Fruit fly (Drosophila melanogaster) whole organism, embryonic: ENCODE measurements around the gene CG43638.

Experiments used
- CG10431 ChIP-seq: fragments of 200-800 bp; sonication (Bioruptor generic); optimal IDR thresholded peaks from 3 replicates; lab custom pipeline; 2018; ENCODE audit warnings: missing biosample characterization, mild to moderate bottlenecking, missing genetic modification characterization
- CG10959 ChIP-seq: fragments of 200-800 bp; sonication (Bioruptor generic); IDR thresholded peaks from 2 replicates; pipeline ENCODE4 v1.3.6; 2022; ENCODE audit warnings: missing biosample characterization, missing genetic modification characterization
- CG11398 ChIP-seq: fragments of 200-800 bp; sonication (Bioruptor generic); optimal IDR thresholded peaks from 2 replicates; lab custom pipeline; 2016; ENCODE audit warnings: missing biosample characterization, missing genetic modification characterization
- CG12744 ChIP-seq: fragments of 200-800 bp; sonication (Bioruptor generic); optimal IDR thresholded peaks from 2 replicates; lab custom pipeline; 2016; ENCODE audit warnings: missing biosample characterization, missing genetic modification characterization
- CG13296 ChIP-seq: fragments of 200-800 bp; sonication (Bioruptor generic); optimal IDR thresholded peaks from 3 replicates; lab custom pipeline; 2018; ENCODE audit warnings: missing biosample characterization, mild to moderate bottlenecking, missing genetic modification characterization
- CG13624 ChIP-seq: fragments of 200-800 bp; sonication (Bioruptor generic); optimal IDR thresholded peaks from 2 replicates; lab custom pipeline; 2016; ENCODE audit warnings: missing biosample characterization, missing genetic modification characterization
- CG14050 ChIP-seq: fragments of 200-800 bp; sonication (Bioruptor generic); IDR thresholded peaks from 3 replicates; pipeline ENCODE4 v1.3.6; 2022; ENCODE audit warnings: missing biosample characterization, missing genetic modification characterization
- CG15269 ChIP-seq: fragments of 200-800 bp; sonication (Bioruptor generic); optimal IDR thresholded peaks from 2 replicates; lab custom pipeline; 2018; ENCODE audit warnings: missing biosample characterization, mild to moderate bottlenecking, missing genetic modification characterization, moderate library complexity
- CG1529 ChIP-seq: fragments of 200-800 bp; sonication (Bioruptor generic); optimal IDR thresholded peaks from 3 replicates; lab custom pipeline; 2018; ENCODE audit warnings: missing biosample characterization, missing genetic modification characterization
- CG1603 ChIP-seq: fragments of 200-800 bp; sonication (Bioruptor generic); optimal IDR thresholded peaks from 2 replicates; lab custom pipeline; 2019; ENCODE audit warnings: missing biosample characterization, mild to moderate bottlenecking, missing genetic modification characterization, moderate library complexity
- CG16863 ChIP-seq: fragments of 200-800 bp; sonication (Bioruptor generic); optimal IDR thresholded peaks from 3 replicates; lab custom pipeline; 2016; ENCODE audit warnings: missing biosample characterization, missing genetic modification characterization
- CG17359 ChIP-seq: fragments of 200-800 bp; sonication (Bioruptor generic); optimal IDR thresholded peaks from 3 replicates; lab custom pipeline; 2018; ENCODE audit warnings: missing biosample characterization, mild to moderate bottlenecking, missing genetic modification characterization, moderate library complexity
- CG17829 ChIP-seq: fragments of 200-800 bp; optimal IDR thresholded peaks from 2 replicates; lab custom pipeline; 2019; ENCODE audit warnings: missing biosample characterization, mild to moderate bottlenecking, missing genetic modification characterization, moderate library complexity
- CG2199 ChIP-seq: fragments of 200-800 bp; sonication (Bioruptor generic); IDR thresholded peaks from 3 replicates; pipeline ENCODE4 v1.3.6; 2022; ENCODE audit warnings: missing biosample characterization, missing genetic modification characterization
- CG2875 ChIP-seq: fragments of 200-800 bp; sonication (Bioruptor generic); optimal IDR thresholded peaks from 2 replicates; lab custom pipeline; 2017; ENCODE audit warnings: missing biosample characterization, mild to moderate bottlenecking, missing genetic modification characterization, missing genetic modification reagents
- CG6689 ChIP-seq: fragments of 200-800 bp; sonication (Bioruptor generic); IDR thresholded peaks from 2 replicates; pipeline ENCODE4 v1.3.6; 2022; ENCODE audit warnings: missing biosample characterization, missing genetic modification characterization
- CG7556 ChIP-seq: fragments of 200-800 bp; sonication (Bioruptor generic); optimal IDR thresholded peaks from 2 replicates; lab custom pipeline; 2017; ENCODE audit warnings: missing biosample characterization, mild to moderate bottlenecking, missing genetic modification characterization
- CG7745 ChIP-seq: fragments of 200-800 bp; sonication (Bioruptor generic); optimal IDR thresholded peaks from 2 replicates; lab custom pipeline; 2018; ENCODE audit warnings: missing biosample characterization, mild to moderate bottlenecking, missing genetic modification characterization, moderate library complexity
- CG7987 ChIP-seq: fragments of 200-800 bp; sonication (Bioruptor generic); optimal IDR thresholded peaks from 2 replicates; lab custom pipeline; 2018; ENCODE audit warnings: missing biosample characterization, mild to moderate bottlenecking, missing genetic modification characterization, moderate library complexity
- CG8765 ChIP-seq: fragments of 200-800 bp; sonication (Bioruptor generic); IDR thresholded peaks from 2 replicates; pipeline ENCODE4 v1.3.6; 2022; ENCODE audit warnings: missing biosample characterization, missing genetic modification characterization
- Chrac-16 ChIP-seq: fragments of 200-800 bp; sonication (Bioruptor generic); optimal IDR thresholded peaks from 3 replicates; lab custom pipeline; 2016; ENCODE audit warnings: missing biosample characterization, missing genetic modification characterization
- CrebB ChIP-seq: fragments of 200-800 bp; sonication (Bioruptor generic); optimal IDR thresholded peaks from 3 replicates; lab custom pipeline; 2018; ENCODE audit warnings: missing biosample characterization, mild to moderate bottlenecking, missing genetic modification characterization
- Dip3 ChIP-seq: fragments of 200-800 bp; sonication (Bioruptor generic); optimal IDR thresholded peaks from 3 replicates; lab custom pipeline; 2016; ENCODE audit warnings: missing biosample characterization, missing genetic modification characterization
- Gug ChIP-seq: fragments of 200-800 bp; sonication (Bioruptor generic); IDR thresholded peaks from 4 replicates; pipeline ENCODE4 v1.3.6; 2022; ENCODE audit warnings: missing biosample characterization, missing genetic modification characterization
- Hand ChIP-seq: fragments of 200-800 bp; sonication (Bioruptor generic); optimal IDR thresholded peaks from 2 replicates; lab custom pipeline; 2017; ENCODE audit warnings: mild to moderate bottlenecking, missing biosample characterization, missing genetic modification reagents, missing genetic modification characterization
- Kr ChIP-seq: fragments of 200-800 bp; sonication (Bioruptor generic); optimal IDR thresholded peaks from 2 replicates; lab custom pipeline; 2017; ENCODE audit warnings: missing biosample characterization, mild to moderate bottlenecking, missing genetic modification characterization
- MBD-R2 ChIP-seq: fragments of 200-800 bp; sonication (Bioruptor generic); IDR thresholded peaks from 2 replicates; pipeline ENCODE4 v1.3.6; 2022; ENCODE audit warnings: missing biosample characterization, missing genetic modification characterization
- Mes4 ChIP-seq: fragments of 200-800 bp; sonication (Bioruptor generic); optimal IDR thresholded peaks from 2 replicates; lab custom pipeline; 2016; ENCODE audit warnings: missing biosample characterization, missing genetic modification characterization
- Pdp1 ChIP-seq, 2 experiments: fragments of 200-800 bp; sonication (Bioruptor generic); optimal IDR thresholded peaks; 3 replicates each; lab custom pipeline; 2016; ENCODE audit warnings: missing biosample characterization in 2 of 2, missing genetic modification characterization in 2 of 2, mild to moderate bottlenecking in 1 of 2, moderate library complexity in 1 of 2
- Ptx1 ChIP-seq: fragments of 200-800 bp; sonication (Bioruptor generic); IDR thresholded peaks from 2 replicates; pipeline ENCODE4 v1.3.6; 2022; ENCODE audit warnings: missing biosample characterization, missing genetic modification characterization
- Rx ChIP-seq: fragments of 200-800 bp; sonication (Bioruptor generic); IDR thresholded peaks from 2 replicates; pipeline ENCODE4 v1.3.6; 2022; ENCODE audit warnings: missing biosample characterization, missing genetic modification characterization
- Sin3A ChIP-seq: fragments of >200 bp; optimal IDR thresholded peaks from 2 replicates; lab custom pipeline; 2018
- Taf1 ChIP-seq: fragments of 200-800 bp; sonication (Bioruptor generic); IDR thresholded peaks from 2 replicates; pipeline ENCODE4 v1.3.6; 2022; ENCODE audit warnings: missing biosample characterization, missing genetic modification characterization
- ap ChIP-seq: fragments of 200-800 bp; sonication (Bioruptor generic); IDR thresholded peaks from 2 replicates; pipeline ENCODE4 v1.3.6; 2022; ENCODE audit warnings: missing biosample characterization, missing genetic modification characterization
- ato ChIP-seq: fragments of 200-800 bp; sonication (Bioruptor generic); IDR thresholded peaks from 2 replicates; pipeline ENCODE4 v1.3.6; 2022; ENCODE audit warnings: missing biosample characterization, missing genetic modification characterization; ENCODE audit not compliant: partially characterized antibody
- cas ChIP-seq: fragments of 200-800 bp; sonication (Bioruptor generic); IDR thresholded peaks from 2 replicates; pipeline ENCODE4 v1.3.6; 2022; ENCODE audit warnings: missing biosample characterization, missing genetic modification characterization
- ci ChIP-seq: fragments of 200-800 bp; sonication (Bioruptor generic); IDR thresholded peaks from 3 replicates; pipeline ENCODE4 v1.3.6; 2022; ENCODE audit warnings: missing biosample characterization, missing genetic modification characterization
- dpn ChIP-seq, 2 experiments: fragments of 200-800 bp; sonication (Bioruptor generic); optimal IDR thresholded peaks; 3 replicates each; lab custom pipeline; 2016; ENCODE audit warnings: missing biosample characterization in 2 of 2, missing genetic modification characterization in 2 of 2
- kay ChIP-seq: fragments of 200-800 bp; sonication (Bioruptor generic); optimal IDR thresholded peaks from 2 replicates; lab custom pipeline; 2016; ENCODE audit warnings: missing biosample characterization, missing genetic modification characterization
- lbe ChIP-seq: fragments of 200-800 bp; sonication (Bioruptor generic); optimal IDR thresholded peaks from 2 replicates; lab custom pipeline; 2016; ENCODE audit warnings: missing biosample characterization, mild to moderate bottlenecking, missing genetic modification characterization
- lov ChIP-seq, 2 experiments: fragments of 200-800 bp in 1 of 2; fragments of >200 bp in 1 of 2; sonication (Bioruptor generic) in 1 of 2; IDR thresholded peaks in 1 of 2; optimal IDR thresholded peaks in 1 of 2; 2 replicates in 1 of 2; 3 replicates in 1 of 2; pipeline versions ENCODE4 v1.3.6 to Lab custom; 2017 to 2022; ENCODE audit warnings: missing biosample characterization in 1 of 2, missing genetic modification characterization in 1 of 2
- nerfin-1 ChIP-seq: fragments of 200-800 bp; sonication (Bioruptor generic); optimal IDR thresholded peaks from 3 replicates; lab custom pipeline; 2019; ENCODE audit warnings: missing biosample characterization, mild to moderate bottlenecking, missing genetic modification characterization, moderate library complexity
- org-1 ChIP-seq: fragments of 200-800 bp; sonication (Bioruptor generic); optimal IDR thresholded peaks from 2 replicates; lab custom pipeline; 2017; ENCODE audit warnings: missing biosample characterization, missing genetic modification characterization
- scrt ChIP-seq: fragments of 200-800 bp; sonication (Bioruptor generic); optimal IDR thresholded peaks from 2 replicates; lab custom pipeline; 2018; ENCODE audit warnings: missing biosample characterization, mild to moderate bottlenecking, missing genetic modification characterization, moderate library complexity
- slou ChIP-seq: fragments of 200-800 bp; sonication (Bioruptor generic); optimal IDR thresholded peaks from 3 replicates; lab custom pipeline; 2016; ENCODE audit warnings: missing biosample characterization, missing genetic modification characterization
- sob ChIP-seq: fragments of 200-800 bp; sonication (Bioruptor generic); IDR thresholded peaks from 2 replicates; pipeline ENCODE4 v1.3.6; 2022; ENCODE audit warnings: missing biosample characterization, missing genetic modification characterization
- sqz ChIP-seq: fragments of 200-800 bp; sonication (Bioruptor generic); optimal IDR thresholded peaks from 3 replicates; lab custom pipeline; 2018; ENCODE audit warnings: missing biosample characterization, mild to moderate bottlenecking, missing genetic modification characterization
- ssp ChIP-seq: fragments of 200-800 bp; sonication (Bioruptor generic); IDR thresholded peaks from 2 replicates; pipeline ENCODE4 v1.3.6; 2022; ENCODE audit warnings: missing biosample characterization, missing genetic modification characterization
- trem ChIP-seq: fragments of 200-800 bp; optimal IDR thresholded peaks from 3 replicates; lab custom pipeline; 2019; ENCODE audit warnings: missing biosample characterization, mild to moderate bottlenecking, missing genetic modification characterization, moderate library complexity
- twi ChIP-seq: fragments of 200-800 bp; optimal IDR thresholded peaks from 2 replicates; lab custom pipeline; 2019; ENCODE audit warnings: missing biosample characterization, mild to moderate bottlenecking, missing genetic modification characterization, moderate library complexity
- wek ChIP-seq: fragments of 200-800 bp; sonication (Bioruptor generic); optimal IDR thresholded peaks from 3 replicates; lab custom pipeline; 2018; ENCODE audit warnings: missing biosample characterization, mild to moderate bottlenecking, missing genetic modification characterization, moderate library complexity

Gene CG43638

DNA sequence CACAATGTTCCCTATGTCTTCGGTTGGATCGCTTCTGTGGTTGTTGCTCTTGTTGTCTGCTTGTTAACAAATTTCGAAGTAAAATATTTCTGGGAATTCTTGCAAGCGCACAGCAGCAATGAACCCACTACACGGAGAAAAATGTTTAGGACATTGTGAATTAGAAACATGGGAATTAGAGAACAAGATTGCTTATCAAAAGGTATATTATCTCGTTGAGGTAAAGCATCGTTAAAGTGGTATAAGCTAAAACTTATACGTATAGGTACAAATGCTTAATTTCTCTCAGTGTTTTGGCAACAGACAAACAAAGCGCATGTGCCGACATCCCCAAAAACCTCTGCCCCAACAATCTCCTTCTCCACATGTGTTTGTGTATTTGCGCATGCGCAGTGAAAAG is 9.3 kb downstream of the CG43638 start (continued):
- no peak for TF ChIP-seq Dip3 (GFP tag; lab: Kevin White, UChicago)
- peak in 1 of 2 experiments; percentile 26 for TF ChIP-seq Pdp1 (GFP tag; optimal IDR thresholded peaks at IDR 0.05; lab: Kevin White, UChicago)
- TF ChIP-seq CG15269 (tag; lab: Kevin White, UChicago) = peak; percentile 35
- peak in 1 of 2 experiments; percentile 35 for TF ChIP-seq dpn (GFP tag; optimal IDR thresholded peaks at IDR 0.05; lab: Kevin White, UChicago)
- 0 out of 2 replicates have a peak, but pooled peaks have one; percentile 6 for TF ChIP-seq ssp (GFP tag; lab: Robert Waterston, UW)
- TF ChIP-seq Taf1 = no peak
- peak; percentile 51 for TF ChIP-seq CG17359 (tag; lab: Kevin White, UChicago)
- no peak for TF ChIP-seq CrebB (tag; lab: Kevin White, UChicago)
- TF ChIP-seq sob (GFP tag; lab: Robert Waterston, UW) = no peak
- no peak for TF ChIP-seq CG14050
- peak; percentile 32 for TF ChIP-seq kay (GFP tag; lab: Kevin White, UChicago)
- no peak for TF ChIP-seq CG7987 (GFP tag; lab: Kevin White, UChicago)
- peak; percentile 13 for TF ChIP-seq Chrac-16 (GFP tag; lab: Kevin White, UChicago)
- no peak for TF ChIP-seq CG12744 (GFP tag; lab: Kevin White, UChicago)
- TF ChIP-seq lov (optimal IDR thresholded peaks at IDR 0.05; lab: Kevin White, UChicago) = no peak
- TF ChIP-seq lov (GFP tag; IDR thresholded peaks at IDR 0.05; lab: Robert Waterston, UW) = 0 out of 3 replicates have a peak, but pooled peaks have one; percentile 17
- no peak for TF ChIP-seq Hand (GFP tag; lab: Kevin White, UChicago)
- peak; percentile 44 for TF ChIP-seq CG2875
- TF ChIP-seq org-1 (GFP tag; lab: Kevin White, UChicago) = peak; percentile 38
- peak; percentile 69 for TF ChIP-seq CG10959 (GFP tag; lab: Robert Waterston, UW)
- peak; percentile 90 for TF ChIP-seq lbe
- TF ChIP-seq Ptx1 (GFP tag; lab: Robert Waterston, UW) = peak; percentile 52
- peak; percentile 40; the same call in 1 of the 2 replicates for TF ChIP-seq CG6689 (GFP tag; lab: Robert Waterston, UW)
- peak; percentile 34; the same call in 1 of the 2 replicates for TF ChIP-seq Rx
- peak; percentile 30 for TF ChIP-seq CG17829 (tag; lab: Kevin White, UChicago)
- TF ChIP-seq trem (tag; lab: Kevin White, UChicago) = peak; percentile 26
- no peak for TF ChIP-seq Sin3A (lab: Kevin White, UChicago)
- TF ChIP-seq ci (GFP tag; lab: Robert Waterston, UW) = peak; percentile 70
- no peak for TF ChIP-seq slou
- TF ChIP-seq sqz (GFP tag; lab: Kevin White, UChicago) = no peak
- peak; percentile 19 for TF ChIP-seq CG1529 (GFP tag; lab: Kevin White, UChicago)
- no peak for TF ChIP-seq twi (tag; lab: Kevin White, UChicago)
- no peak for TF ChIP-seq CG8765 (GFP tag; lab: Robert Waterston, UW)
- no peak for TF ChIP-seq Mes4 (GFP tag; lab: Kevin White, UChicago)
- no peak for TF ChIP-seq wek (GFP tag; lab: Kevin White, UChicago)
- TF ChIP-seq ato (GFP tag; lab: Robert Waterston, UW) = no peak
- TF ChIP-seq CG11398 (GFP tag; lab: Kevin White, UChicago) = no peak
- no peak for TF ChIP-seq CG13296 (GFP tag; lab: Kevin White, UChicago)
- TF ChIP-seq ap (GFP tag; lab: Robert Waterston, UW) = 0 out of 2 replicates have a peak, but pooled peaks have one; percentile 16
- no peak for TF ChIP-seq nerfin-1 (tag; lab: Kevin White, UChicago)
- no peak for TF ChIP-seq Gug
- no peak for TF ChIP-seq CG10431
- TF ChIP-seq CG16863 (GFP tag; lab: Kevin White, UChicago) = peak; percentile 16
- TF ChIP-seq Kr (GFP tag; lab: Kevin White, UChicago) = no peak
- no peak for TF ChIP-seq CG7745 (tag; lab: Kevin White, UChicago)
- TF ChIP-seq cas (GFP tag; lab: Robert Waterston, UW) = no peak
- TF ChIP-seq CG2199 = no peak
- no peak for TF ChIP-seq scrt (GFP tag; lab: Kevin White, UChicago)
- TF ChIP-seq MBD-R2 (GFP tag; lab: Robert Waterston, UW) = no peak
- TF ChIP-seq CG7556 (GFP tag; lab: Kevin White, UChicago) = peak; percentile 5
- TF ChIP-seq CG13624 (GFP tag; lab: Kevin White, UChicago) = no peak
- TF ChIP-seq CG1603 = peak; percentile 78
